Worm (Caenorhabditis elegans) whole organism, late embryonic: ENCODE measurements around the gene ZK742.4.

ENCODE experiments used
- C38D4.7 ChIP-seq: fragments of 200-800 bp; sonication (Bioruptor generic); optimal IDR thresholded peaks from 2 replicates; lab custom pipeline; 2018; ENCODE audit warnings: mild to moderate bottlenecking, missing genetic modification characterization, moderate library complexity, missing compliant biosample characterization
- ahr-1 ChIP-seq: sonication (generic microtip); optimal IDR thresholded peaks from 2 replicates; lab custom pipeline; 2016; ENCODE audit warnings: missing genetic modification characterization, missing compliant biosample characterization
- ceh-45 ChIP-seq: fragments of 200-800 bp; sonication (Bioruptor generic); IDR thresholded peaks from 2 replicates; pipeline ENCODE4 v1.3.6; 2022; ENCODE audit warnings: missing genetic modification reagents, missing genetic modification characterization, missing compliant biosample characterization
- fkh-10 ChIP-seq: fragments of 150-350 bp; optimal IDR thresholded peaks from 2 replicates; lab custom pipeline; 2014; ENCODE audit warnings: missing biosample characterization, missing genetic modification reagents, missing genetic modification characterization
- hlh-13 ChIP-seq: fragments of 200-800 bp; sonication (Bioruptor generic); optimal IDR thresholded peaks from 2 replicates; lab custom pipeline; 2018; ENCODE audit warnings: mild to moderate bottlenecking, missing genetic modification characterization, missing compliant biosample characterization
- lim-6 ChIP-seq: sonication (generic microtip); optimal IDR thresholded peaks from 2 replicates; lab custom pipeline; 2016; ENCODE audit warnings: missing genetic modification characterization, missing compliant biosample characterization
- nfya-1 ChIP-seq: sonication (generic microtip); optimal IDR thresholded peaks from 2 replicates; lab custom pipeline; 2017; ENCODE audit warnings: missing genetic modification characterization, mild to moderate bottlenecking, missing compliant biosample characterization, antibody characterized with exemption, moderate library complexity
- odd-2 ChIP-seq: sonication (generic microtip); optimal IDR thresholded peaks from 2 replicates; lab custom pipeline; 2017; ENCODE audit warnings: antibody characterized with exemption, mild to moderate bottlenecking, missing genetic modification characterization, missing compliant biosample characterization
- pag-3 ChIP-seq: sonication (generic microtip); optimal IDR thresholded peaks from 2 replicates; lab custom pipeline; 2016; ENCODE audit warnings: missing compliant biosample characterization, missing genetic modification characterization, borderline replicate concordance
- pat-9 ChIP-seq: fragments of 200-800 bp; sonication (Bioruptor generic); optimal IDR thresholded peaks from 2 replicates; lab custom pipeline; 2018; ENCODE audit warnings: mild to moderate bottlenecking, missing genetic modification characterization, moderate library complexity, missing compliant biosample characterization
- sox-4 ChIP-seq: sonication (generic microtip); optimal IDR thresholded peaks from 2 replicates; lab custom pipeline; 2017; ENCODE audit warnings: mild to moderate bottlenecking, missing genetic modification characterization, inconsistent platforms, missing compliant biosample characterization
- tbx-2 ChIP-seq: sonication (generic microtip); optimal IDR thresholded peaks from 2 replicates; lab custom pipeline; 2016; ENCODE audit warnings: missing genetic modification characterization, missing compliant biosample characterization
- unc-55 ChIP-seq: sonication (generic microtip); optimal IDR thresholded peaks from 2 replicates; lab custom pipeline; 2017; ENCODE audit warnings: missing biosample characterization, missing genetic modification reagents, missing genetic modification characterization

DNA sequence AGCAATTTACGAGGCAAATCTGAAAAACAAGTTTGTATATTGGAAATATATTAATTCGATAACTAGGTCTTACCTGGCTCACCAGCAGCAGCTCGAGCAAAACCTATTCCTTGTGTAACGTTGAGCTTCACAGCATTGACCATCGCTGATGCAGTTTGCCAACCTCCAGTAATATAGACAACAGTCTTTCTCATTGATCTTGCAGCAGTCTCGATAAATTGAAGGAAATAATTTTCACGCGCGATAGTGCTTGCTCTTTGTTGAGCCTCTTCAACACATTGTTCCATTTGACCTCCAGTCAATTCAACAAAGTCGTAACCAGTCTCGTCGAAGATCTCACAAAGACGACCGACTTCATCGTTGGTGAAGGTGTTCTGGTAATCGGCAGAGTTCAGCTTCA is 1.0 kb downstream of the ZK742.4 start:
- no peak for TF ChIP-seq pag-3
- TF ChIP-seq lim-6: no peak
- no peak for TF ChIP-seq odd-2 (tag; lab: Kevin White, UChicago)
- TF ChIP-seq nfya-1 (tag; lab: Kevin White, UChicago): no peak
- no peak for TF ChIP-seq sox-4 (tag; lab: Kevin White, UChicago)
- no peak for TF ChIP-seq pat-9 (tag; lab: Kevin White, UChicago)
- no peak for TF ChIP-seq tbx-2 (tag; lab: Kevin White, UChicago)
- no peak for TF ChIP-seq ceh-45
- no peak for TF ChIP-seq ahr-1 (tag; lab: Kevin White, UChicago)
- no peak for TF ChIP-seq unc-55
- TF ChIP-seq fkh-10 (GFP tag; lab: Kevin White, UChicago): no peak
- no peak for TF ChIP-seq C38D4.7 (GFP tag; lab: Kevin White, UChicago)
- TF ChIP-seq hlh-13 (GFP tag; lab: Kevin White, UChicago): no peak
